Worm (Caenorhabditis elegans): ENCODE results near the gene K04A8.20.

The K04A8.20 gene

DNA sequence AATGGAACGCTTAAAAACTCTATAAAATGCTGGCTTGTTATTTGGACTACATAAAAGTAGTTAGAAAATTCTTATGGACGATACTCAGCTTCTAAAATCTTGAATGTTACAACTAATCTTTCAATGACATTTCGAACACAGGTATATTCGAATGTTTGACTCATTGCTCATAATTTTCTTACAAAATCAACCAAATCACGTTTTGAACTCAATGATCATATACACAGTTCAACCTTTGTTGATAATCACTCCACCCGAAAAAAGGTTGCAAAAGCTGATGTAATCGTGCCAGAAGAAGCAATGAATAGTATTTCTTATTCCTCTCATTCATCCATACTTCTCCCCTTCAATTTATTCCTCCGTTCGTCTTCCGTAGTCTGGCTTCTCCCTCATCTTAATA lies at the start of gene K04A8.20:
Gene K04A8.20, plus strand, starts transcription at position 301 of the 400 bp plus-strand sequence.
- TF ChIP-seq aly-1 (tag; optimal IDR thresholded peaks at IDR 0.05), result no peak
- no peak for TF ChIP-seq ets-7 (tag; optimal IDR thresholded peaks at IDR 0.05)
- TF ChIP-seq sea-1 (GFP tag; conservative IDR thresholded peaks at IDR 0.05), result no peak
- TF ChIP-seq tra-4 (tag; optimal IDR thresholded peaks at IDR 0.05), result no peak
- TF ChIP-seq tbx-37 (GFP tag; conservative IDR thresholded peaks at IDR 0.05), result no peak
- TF ChIP-seq flt-1 (GFP tag; IDR thresholded peaks at IDR 0.05), result no peak
- TF ChIP-seq hnd-1 (tag; optimal IDR thresholded peaks at IDR 0.05), result no peak
- no peak for TF ChIP-seq ceh-13 (GFP tag; optimal IDR thresholded peaks at IDR 0.05)

DNA sequence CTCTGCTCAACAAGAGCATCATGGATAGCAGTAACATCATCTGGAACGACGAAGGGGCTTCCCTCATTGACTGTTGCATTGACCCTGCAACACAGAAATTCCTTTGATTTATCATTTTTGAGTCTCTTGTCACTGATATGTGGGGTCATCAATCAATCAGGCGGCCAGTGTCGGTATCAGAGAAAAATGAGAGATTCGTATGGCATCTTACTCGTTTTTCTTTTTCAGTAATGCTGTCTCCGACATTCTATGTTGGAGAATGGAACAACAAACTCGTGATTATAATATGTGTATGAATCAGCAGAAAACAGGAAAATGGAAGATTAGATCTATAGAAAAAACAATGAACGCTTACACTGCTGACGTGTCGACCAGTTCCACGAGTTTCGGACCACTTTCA lies 46.1 kb upstream of the K04A8.20 start:
- TF ChIP-seq scrt-1 (GFP tag; IDR thresholded peaks at IDR 0.05) (no peak), sea-1 (GFP tag; conservative IDR thresholded peaks at IDR 0.05) (no peak), tra-4 (tag; optimal IDR thresholded peaks at IDR 0.05) (no peak), flt-1 (GFP tag; IDR thresholded peaks at IDR 0.05) (no peak), B0310.2 (tag; optimal IDR thresholded peaks at IDR 0.05) (no peak), hmg-4 (GFP tag; optimal IDR thresholded peaks at IDR 0.05) (no peak), tbx-37 (GFP tag; conservative IDR thresholded peaks at IDR 0.05) (no peak), tbx-11 (GFP tag; IDR thresholded peaks at IDR 0.05) (no peak), hnd-1 (tag; optimal IDR thresholded peaks at IDR 0.05) (no peak), F13C5.2 (tag; optimal IDR thresholded peaks at IDR 0.05) (no peak), pes-1 (GFP tag; IDR thresholded peaks at IDR 0.05) (no peak), ceh-13 (GFP tag; optimal IDR thresholded peaks at IDR 0.05) (no peak), ceh-36 (tag; optimal IDR thresholded peaks at IDR 0.05) (no peak), hmbx-1 (tag; optimal IDR thresholded peaks at IDR 0.05) (no peak), ets-7 (tag; optimal IDR thresholded peaks at IDR 0.05) (no peak)

DNA sequence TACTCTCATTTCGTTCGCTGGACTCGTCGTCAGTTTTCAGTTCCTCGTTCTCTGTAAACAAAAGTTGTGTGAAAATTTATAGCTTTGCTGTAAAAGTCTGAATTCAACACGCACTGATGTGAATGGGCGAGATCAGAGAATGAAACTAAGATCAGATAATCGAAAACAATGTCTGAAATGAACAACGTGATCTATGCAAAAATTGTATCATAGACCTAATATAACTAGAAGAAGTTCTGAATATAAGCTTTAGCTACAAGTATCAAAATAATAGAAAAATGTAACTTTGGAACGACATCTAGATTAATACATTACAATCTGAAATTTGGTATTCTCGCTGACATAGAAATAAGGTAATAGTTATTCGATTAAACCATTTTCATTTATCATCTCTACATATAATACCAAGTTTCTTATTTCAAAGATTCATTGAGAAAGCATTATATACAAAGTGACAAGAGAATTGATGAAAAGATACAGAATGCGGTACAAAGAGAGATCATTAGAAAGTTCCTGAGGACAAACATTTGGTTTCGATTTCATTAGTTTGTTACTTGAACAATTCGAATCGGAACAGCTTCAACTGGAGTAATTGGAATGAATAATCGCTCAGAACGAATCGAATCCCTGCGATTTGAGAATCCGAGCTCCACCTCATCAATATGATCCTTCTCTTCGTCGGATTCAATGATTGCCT lies 45.0 kb upstream of the K04A8.20 start, which contains the start of gene moc-2:
Gene moc-2, minus strand, starts transcription at position 51 of the 697 bp plus-strand sequence.
- TF ChIP-seq tbx-11 (GFP tag; IDR thresholded peaks at IDR 0.05), result no peak
- no peak for TF ChIP-seq tbx-37 (GFP tag; conservative IDR thresholded peaks at IDR 0.05)
- no peak for TF ChIP-seq tra-4 (tag; optimal IDR thresholded peaks at IDR 0.05)
- TF ChIP-seq sea-1 (GFP tag; conservative IDR thresholded peaks at IDR 0.05), result no peak
- TF ChIP-seq hmbx-1 (tag; optimal IDR thresholded peaks at IDR 0.05), result no peak
- TF ChIP-seq F13C5.2 (tag; optimal IDR thresholded peaks at IDR 0.05), result no peak
- TF ChIP-seq ama-1 (optimal IDR thresholded peaks at IDR 0.05), result no peak
- no peak for TF ChIP-seq ceh-36 (tag; optimal IDR thresholded peaks at IDR 0.05)
- TF ChIP-seq flt-1 (GFP tag; IDR thresholded peaks at IDR 0.05), result no peak
- TF ChIP-seq scrt-1 (GFP tag; IDR thresholded peaks at IDR 0.05), result no peak
- no peak for TF ChIP-seq ceh-13 (GFP tag; optimal IDR thresholded peaks at IDR 0.05)
- no peak for TF ChIP-seq aly-1 (tag; optimal IDR thresholded peaks at IDR 0.05)
- TF ChIP-seq hnd-1 (tag; optimal IDR thresholded peaks at IDR 0.05), result no peak
- no peak for TF ChIP-seq pes-1 (GFP tag; IDR thresholded peaks at IDR 0.05)
- no peak for TF ChIP-seq hmg-4 (GFP tag; optimal IDR thresholded peaks at IDR 0.05)
- TF ChIP-seq ets-7 (tag; optimal IDR thresholded peaks at IDR 0.05), result no peak
- TF ChIP-seq B0310.2 (tag; optimal IDR thresholded peaks at IDR 0.05), result no peak

DNA sequence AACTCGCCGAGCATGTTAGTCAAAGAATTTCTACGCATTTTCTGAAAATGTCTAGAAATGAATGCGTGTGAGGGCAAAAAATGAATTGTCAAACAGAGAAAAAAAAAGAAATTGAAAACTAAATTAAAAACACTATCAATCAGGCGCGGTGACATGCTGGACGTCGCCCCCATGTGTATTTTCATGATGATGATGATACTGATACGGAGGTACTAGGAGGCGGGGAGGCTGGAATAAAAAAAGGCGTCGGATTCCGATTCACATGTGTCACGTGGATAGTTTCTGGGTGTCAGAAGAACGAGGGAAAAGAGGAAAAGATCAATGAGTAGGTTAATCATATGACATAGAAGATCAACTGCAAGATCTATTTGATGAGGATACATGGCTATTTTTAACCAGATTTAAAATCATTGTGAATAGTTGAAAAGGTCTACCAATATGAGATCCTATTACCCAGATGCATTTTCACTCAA lies 43.9 kb upstream of the K04A8.20 start, which contains the start of gene W01A11.7:
Gene W01A11.7, minus strand, starts transcription at position 51 of the 473 bp plus-strand sequence.
- TF ChIP-seq F13C5.2 (tag; optimal IDR thresholded peaks at IDR 0.05) (no peak), ceh-36 (tag; optimal IDR thresholded peaks at IDR 0.05) (no peak)

DNA sequence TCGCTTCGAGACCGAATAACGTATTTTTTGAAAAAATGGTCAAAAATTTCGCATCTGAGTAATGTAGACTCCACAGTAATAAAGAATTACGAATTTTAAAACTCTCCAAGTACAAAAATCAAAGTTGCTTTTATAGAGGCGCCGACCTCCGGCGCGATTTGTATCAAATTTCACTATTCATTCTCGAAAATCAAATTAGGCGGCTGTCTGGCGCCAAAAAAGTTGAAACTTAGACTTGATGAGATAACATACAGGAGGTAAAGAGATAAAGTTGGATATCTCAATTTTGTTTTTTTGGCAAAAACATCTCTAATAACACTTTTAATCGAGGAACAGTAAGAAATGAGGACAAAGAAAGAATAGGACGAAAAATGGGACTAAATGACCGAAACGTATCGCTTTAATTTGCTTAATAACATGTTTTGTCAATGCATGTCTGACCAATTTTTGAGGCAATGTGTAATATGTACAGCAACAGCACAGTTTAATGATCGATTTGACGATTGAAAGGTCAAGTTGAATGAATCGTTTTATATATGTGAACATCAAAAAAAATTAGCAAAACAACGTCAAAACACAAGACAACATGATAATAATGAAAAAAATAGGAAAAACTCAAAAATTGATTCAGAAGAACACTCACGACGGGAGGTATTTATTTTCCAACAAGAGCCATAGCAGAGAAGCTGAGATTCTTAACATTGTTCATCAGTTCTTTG lies 42.9 kb upstream of the K04A8.20 start:
- TF ChIP-seq ama-1 (optimal IDR thresholded peaks at IDR 0.05), result no peak
- TF ChIP-seq scrt-1 (GFP tag; IDR thresholded peaks at IDR 0.05), result no peak
- TF ChIP-seq hnd-1 (tag; optimal IDR thresholded peaks at IDR 0.05), result no peak
- TF ChIP-seq B0310.2 (tag; optimal IDR thresholded peaks at IDR 0.05), result no peak
- no peak for TF ChIP-seq pes-1 (GFP tag; IDR thresholded peaks at IDR 0.05)
- no peak for TF ChIP-seq F13C5.2 (tag; optimal IDR thresholded peaks at IDR 0.05)
- no peak for TF ChIP-seq tbx-37 (GFP tag; conservative IDR thresholded peaks at IDR 0.05)
- TF ChIP-seq aly-1 (tag; optimal IDR thresholded peaks at IDR 0.05), result no peak

DNA sequence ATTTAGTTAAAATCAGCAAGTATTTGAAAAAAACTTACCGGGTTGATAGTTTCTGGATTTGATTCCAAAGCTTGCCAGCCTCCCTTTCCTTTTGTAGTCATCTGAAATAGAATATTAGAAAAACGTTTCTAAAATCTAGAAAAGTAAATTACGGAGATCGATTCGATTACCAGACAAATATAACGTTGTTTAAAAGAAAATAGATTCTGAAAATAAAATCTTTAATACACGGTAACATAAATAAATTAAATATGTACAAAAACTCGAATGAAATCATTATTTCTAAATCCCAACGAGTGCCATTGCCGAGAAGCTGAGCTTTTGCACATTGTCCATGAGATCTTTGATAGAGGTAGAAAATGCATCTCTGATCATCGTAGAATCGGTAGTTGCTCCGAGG lies 40.5 kb upstream of the K04A8.20 start, which contains the start of gene ubh-3:
Gene ubh-3, minus strand, starts transcription at position 101 of the 400 bp plus-strand sequence.
- TF ChIP-seq ceh-36 (tag; optimal IDR thresholded peaks at IDR 0.05) (no peak), hmg-4 (GFP tag; optimal IDR thresholded peaks at IDR 0.05) (no peak), hmbx-1 (tag; optimal IDR thresholded peaks at IDR 0.05) (no peak), aly-1 (tag; optimal IDR thresholded peaks at IDR 0.05) (no peak), tbx-37 (GFP tag; conservative IDR thresholded peaks at IDR 0.05) (no peak), ets-7 (tag; optimal IDR thresholded peaks at IDR 0.05) (no peak), flt-1 (GFP tag; IDR thresholded peaks at IDR 0.05) (no peak), pes-1 (GFP tag; IDR thresholded peaks at IDR 0.05) (no peak), hnd-1 (tag; optimal IDR thresholded peaks at IDR 0.05) (no peak), tra-4 (tag; optimal IDR thresholded peaks at IDR 0.05) (no peak), scrt-1 (GFP tag; IDR thresholded peaks at IDR 0.05) (no peak), ceh-13 (GFP tag; optimal IDR thresholded peaks at IDR 0.05) (no peak), F13C5.2 (tag; optimal IDR thresholded peaks at IDR 0.05) (no peak), sea-1 (GFP tag; conservative IDR thresholded peaks at IDR 0.05) (no peak), ama-1 (optimal IDR thresholded peaks at IDR 0.05) (no peak), tbx-11 (GFP tag; IDR thresholded peaks at IDR 0.05) (no peak), B0310.2 (tag; optimal IDR thresholded peaks at IDR 0.05) (no peak)

DNA sequence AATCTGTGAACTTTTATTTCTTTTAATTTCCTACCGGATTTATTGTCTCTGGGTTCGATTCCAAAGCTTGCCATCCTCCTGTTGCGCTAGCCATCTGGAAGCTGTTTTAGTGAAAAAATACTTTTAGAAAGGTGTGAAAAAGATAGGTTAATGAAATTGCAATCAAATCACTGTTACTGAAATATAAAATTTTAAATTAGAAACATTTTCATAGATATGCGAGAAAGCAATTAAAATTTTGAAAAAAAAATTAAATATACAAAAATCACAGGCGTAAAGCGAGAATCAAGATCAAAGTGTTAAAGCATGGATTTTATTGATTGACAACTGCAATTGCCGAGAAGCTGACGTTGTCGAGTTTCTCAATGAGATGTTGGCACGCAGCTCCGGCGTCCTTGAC lies 39.5 kb upstream of the K04A8.20 start, which contains the start of gene ubh-2:
Gene ubh-2, minus strand, starts transcription at position 101 of the 400 bp plus-strand sequence.
- TF ChIP-seq ceh-36 (tag; optimal IDR thresholded peaks at IDR 0.05) (no peak), hmg-4 (GFP tag; optimal IDR thresholded peaks at IDR 0.05) (no peak), F13C5.2 (tag; optimal IDR thresholded peaks at IDR 0.05) (no peak), hmbx-1 (tag; optimal IDR thresholded peaks at IDR 0.05) (no peak), flt-1 (GFP tag; IDR thresholded peaks at IDR 0.05) (no peak), sea-1 (GFP tag; conservative IDR thresholded peaks at IDR 0.05) (no peak), pes-1 (GFP tag; IDR thresholded peaks at IDR 0.05) (no peak), ets-7 (tag; optimal IDR thresholded peaks at IDR 0.05) (no peak), ama-1 (optimal IDR thresholded peaks at IDR 0.05) (no peak), hnd-1 (tag; optimal IDR thresholded peaks at IDR 0.05) (no peak), tbx-37 (GFP tag; conservative IDR thresholded peaks at IDR 0.05) (no peak), aly-1 (tag; optimal IDR thresholded peaks at IDR 0.05) (no peak), tbx-11 (GFP tag; IDR thresholded peaks at IDR 0.05) (no peak)
